Fruit fly (Drosophila melanogaster) Kc167 (cell line): Measurements from ENCODE around the gene CG13314.

ENCODE experiments used
- Myc ChIP-seq: fragments of >200 bp; optimal IDR thresholded peaks from 2 replicates; lab custom pipeline; 2017; ENCODE audit warnings: missing external identifiers
- Sin3A ChIP-seq: fragments of >200 bp; optimal IDR thresholded peaks from 2 replicates; lab custom pipeline; 2018; ENCODE audit warnings: missing external identifiers
- h ChIP-seq: fragments of >200 bp; optimal IDR thresholded peaks from 3 replicates; lab custom pipeline; 2018; ENCODE audit warnings: missing external identifiers
- insv ChIP-seq: fragments of >200 bp; optimal IDR thresholded peaks from 3 replicates; lab custom pipeline; 2018; ENCODE audit warnings: missing external identifiers
- psq ChIP-seq: fragments of >200 bp; optimal IDR thresholded peaks from 2 replicates; lab custom pipeline; 2017; ENCODE audit warnings: missing external identifiers
- ttk ChIP-seq: sonication (Bioruptor generic); optimal IDR thresholded peaks from 2 replicates; lab custom pipeline; 2017; ENCODE audit warnings: missing external identifiers

dm6 chr3L:9013745-9014144 is 32.1 kb downstream of the CG13314 start:
- TF ChIP-seq insv (lab: Kevin White, UChicago) (no peak), psq (lab: Kevin White, UChicago) (no peak), Sin3A (lab: Kevin White, UChicago) (no peak), h (lab: Kevin White, UChicago) (no peak), Myc (no peak), ttk (lab: Kevin White, UChicago) (no peak)
